Fruit fly (Drosophila melanogaster) whole organism, embryonic: Measurements from ENCODE around the gene CG16789.

ENCODE experiments used
- Atf-2 ChIP-seq: fragments of 200-800 bp; sonication (Bioruptor generic); optimal IDR thresholded peaks from 2 replicates; lab custom pipeline; 2016; ENCODE audit warnings: missing biosample characterization, missing genetic modification characterization
- Atf3 ChIP-seq: fragments of 200-800 bp; sonication (Bioruptor generic); optimal IDR thresholded peaks from 3 replicates; lab custom pipeline; 2016; ENCODE audit warnings: missing biosample characterization, missing genetic modification characterization
- BEAF-32 ChIP-seq: fragments of 200-800 bp; sonication (Bioruptor generic); optimal IDR thresholded peaks from 3 replicates; lab custom pipeline; 2017; ENCODE audit warnings: missing biosample characterization, missing genetic modification characterization, mild to moderate bottlenecking, moderate library complexity, missing genetic modification reagents
- CG10147 ChIP-seq: fragments of 200-800 bp; sonication (Bioruptor generic); optimal IDR thresholded peaks from 2 replicates; lab custom pipeline; 2019; ENCODE audit warnings: missing biosample characterization, mild to moderate bottlenecking, missing genetic modification characterization, moderate library complexity
- CG11398 ChIP-seq: fragments of 200-800 bp; sonication (Bioruptor generic); optimal IDR thresholded peaks from 2 replicates; lab custom pipeline; 2016; ENCODE audit warnings: missing biosample characterization, missing genetic modification characterization
- CG12071 ChIP-seq: fragments of 200-800 bp; sonication (Bioruptor generic); optimal IDR thresholded peaks from 3 replicates; lab custom pipeline; 2018; ENCODE audit warnings: missing biosample characterization, mild to moderate bottlenecking, missing genetic modification characterization
- CG12219 ChIP-seq: fragments of 200-800 bp; sonication (Bioruptor generic); optimal IDR thresholded peaks from 3 replicates; lab custom pipeline; 2018; ENCODE audit warnings: missing biosample characterization, mild to moderate bottlenecking, missing genetic modification characterization
- CG12942 ChIP-seq: fragments of 200-800 bp; sonication (Bioruptor generic); optimal IDR thresholded peaks from 3 replicates; lab custom pipeline; 2016; ENCODE audit warnings: missing biosample characterization, missing genetic modification characterization
- CG14710 ChIP-seq: fragments of 200-800 bp; sonication (Bioruptor generic); optimal IDR thresholded peaks from 3 replicates; lab custom pipeline; 2019; ENCODE audit warnings: missing biosample characterization, mild to moderate bottlenecking, missing genetic modification characterization, moderate library complexity
- CG16863 ChIP-seq: fragments of 200-800 bp; sonication (Bioruptor generic); optimal IDR thresholded peaks from 3 replicates; lab custom pipeline; 2016; ENCODE audit warnings: missing biosample characterization, missing genetic modification characterization
- CG18764 ChIP-seq: fragments of 200-800 bp; sonication (Bioruptor generic); optimal IDR thresholded peaks from 3 replicates; lab custom pipeline; 2016; ENCODE audit warnings: missing biosample characterization, missing genetic modification characterization
- CG30403 ChIP-seq: fragments of 200-800 bp; sonication (Bioruptor generic); optimal IDR thresholded peaks from 3 replicates; lab custom pipeline; 2016; ENCODE audit warnings: missing biosample characterization, missing genetic modification characterization
- CG33557 ChIP-seq: fragments of 200-800 bp; sonication (Bioruptor generic); optimal IDR thresholded peaks from 2 replicates; lab custom pipeline; 2019; ENCODE audit warnings: missing biosample characterization, mild to moderate bottlenecking, missing genetic modification characterization, moderate library complexity
- CG34376 ChIP-seq: fragments of 200-800 bp; sonication (Bioruptor generic); optimal IDR thresholded peaks from 2 replicates; lab custom pipeline; 2018; ENCODE audit warnings: missing biosample characterization, mild to moderate bottlenecking, missing genetic modification characterization
- CG4617 ChIP-seq: fragments of 200-800 bp; sonication (Bioruptor generic); optimal IDR thresholded peaks from 3 replicates; lab custom pipeline; 2016; ENCODE audit warnings: missing biosample characterization, missing genetic modification characterization, borderline replicate concordance
- CG5953 ChIP-seq: fragments of 200-800 bp; sonication (Bioruptor generic); IDR thresholded peaks from 2 replicates; pipeline ENCODE4 v1.3.6; 2022; ENCODE audit warnings: missing biosample characterization, missing genetic modification characterization
- CG6813 ChIP-seq: fragments of 200-800 bp; sonication (Bioruptor generic); optimal IDR thresholded peaks from 2 replicates; lab custom pipeline; 2017; ENCODE audit warnings: missing biosample characterization, missing genetic modification characterization, mild to moderate bottlenecking, moderate library complexity, missing genetic modification reagents
- CG8924 ChIP-seq: fragments of 200-800 bp; optimal IDR thresholded peaks from 3 replicates; lab custom pipeline; 2019; ENCODE audit warnings: missing biosample characterization, mild to moderate bottlenecking, missing genetic modification characterization, moderate library complexity
- CG9817 ChIP-seq: fragments of 200-800 bp; sonication (Bioruptor generic); optimal IDR thresholded peaks from 2 replicates; lab custom pipeline; 2018; ENCODE audit warnings: missing biosample characterization, mild to moderate bottlenecking, missing genetic modification characterization, moderate library complexity
- D19A ChIP-seq: fragments of 200-800 bp; optimal IDR thresholded peaks from 3 replicates; lab custom pipeline; 2019; ENCODE audit warnings: missing biosample characterization, mild to moderate bottlenecking, missing genetic modification characterization, moderate library complexity
- Gsc ChIP-seq: fragments of 200-800 bp; sonication (Bioruptor generic); IDR thresholded peaks from 2 replicates; pipeline ENCODE4 v1.3.6; 2022; ENCODE audit warnings: missing biosample characterization, missing genetic modification characterization
- HHEX ChIP-seq: fragments of 200-800 bp; sonication (Bioruptor generic); optimal IDR thresholded peaks from 3 replicates; lab custom pipeline; 2017; ENCODE audit warnings: missing biosample characterization, mild to moderate bottlenecking, missing genetic modification characterization, missing genetic modification reagents
- Hmr ChIP-seq: fragments of 200-800 bp; sonication (Bioruptor generic); optimal IDR thresholded peaks from 3 replicates; lab custom pipeline; 2017; ENCODE audit warnings: mild to moderate bottlenecking, missing biosample characterization, missing genetic modification reagents, missing genetic modification characterization
- Hsf ChIP-seq: fragments of 200-800 bp; sonication (Bioruptor generic); optimal IDR thresholded peaks from 3 replicates; lab custom pipeline; 2016; ENCODE audit warnings: missing biosample characterization, missing genetic modification characterization
- Usf ChIP-seq: fragments of 200-800 bp; sonication (Bioruptor generic); optimal IDR thresholded peaks from 2 replicates; lab custom pipeline; 2017; ENCODE audit warnings: missing genotype, missing biosample characterization, missing genetic modification characterization
- Vsx1 ChIP-seq: fragments of 200-800 bp; sonication (Bioruptor generic); optimal IDR thresholded peaks from 2 replicates; lab custom pipeline; 2017; ENCODE audit warnings: missing biosample characterization, mild to moderate bottlenecking, missing genetic modification characterization, missing genetic modification reagents
- al ChIP-seq: fragments of 200-800 bp; sonication (Bioruptor generic); IDR thresholded peaks from 2 replicates; pipeline ENCODE4 v1.3.6; 2022; ENCODE audit warnings: missing biosample characterization, missing genetic modification characterization
- aop ChIP-seq: fragments of 200-800 bp; sonication (Bioruptor generic); IDR thresholded peaks from 2 replicates; pipeline ENCODE4 v1.3.6; 2022; ENCODE audit warnings: missing biosample characterization, missing genetic modification characterization
- ara ChIP-seq: fragments of 200-800 bp; sonication (Bioruptor generic); IDR thresholded peaks from 2 replicates; pipeline ENCODE4 v1.3.6; 2022; ENCODE audit warnings: missing biosample characterization, missing genetic modification characterization
- bab2 ChIP-seq: fragments of 200-800 bp; sonication (Bioruptor generic); optimal IDR thresholded peaks from 2 replicates; lab custom pipeline; 2016; ENCODE audit warnings: missing biosample characterization, missing genetic modification characterization
- dysf ChIP-seq: fragments of 200-800 bp; sonication (Bioruptor generic); IDR thresholded peaks from 3 replicates; pipeline ENCODE4 v1.3.6; 2022; ENCODE audit warnings: missing biosample characterization, missing genetic modification characterization
- eve ChIP-seq, 2 experiments: fragments of >200 bp; optimal IDR thresholded peaks; 2 replicates each; lab custom pipeline; 2017; ENCODE audit warnings: missing biosample characterization in 2 of 2, missing genetic modification characterization in 2 of 2
- gcm ChIP-seq: fragments of 200-800 bp; sonication (Bioruptor generic); optimal IDR thresholded peaks from 2 replicates; lab custom pipeline; 2019; ENCODE audit warnings: missing biosample characterization, mild to moderate bottlenecking, missing genetic modification characterization, moderate library complexity
- gfzf ChIP-seq: fragments of 200-800 bp; sonication (Bioruptor generic); optimal IDR thresholded peaks from 2 replicates; lab custom pipeline; 2016; ENCODE audit warnings: missing biosample characterization, mild to moderate bottlenecking, missing genetic modification characterization, moderate library complexity
- hkb ChIP-seq, 2 experiments: fragments of 200-800 bp in 1 of 2; fragments of >200 bp in 1 of 2; sonication (Bioruptor generic) in 1 of 2; IDR thresholded peaks in 1 of 2; optimal IDR thresholded peaks in 1 of 2; 2 replicates each; pipeline versions ENCODE4 v1.3.6 to Lab custom; 2017 to 2022; ENCODE audit warnings: missing biosample characterization in 1 of 2, missing genetic modification characterization in 1 of 2
- insv ChIP-seq, 2 experiments: fragments of 200-800 bp; sonication (Bioruptor generic); optimal IDR thresholded peaks; 3 replicates each; lab custom pipeline; 2016 to 2018; ENCODE audit warnings: missing biosample characterization in 2 of 2, missing genetic modification characterization in 2 of 2
- jumu ChIP-seq: fragments of 200-800 bp; sonication (Bioruptor generic); optimal IDR thresholded peaks from 3 replicates; lab custom pipeline; 2016; ENCODE audit warnings: missing biosample characterization, missing genetic modification characterization
- kay ChIP-seq: fragments of 200-800 bp; sonication (Bioruptor generic); optimal IDR thresholded peaks from 2 replicates; lab custom pipeline; 2016; ENCODE audit warnings: missing biosample characterization, missing genetic modification characterization
- kni ChIP-seq: fragments of 200-800 bp; sonication (Bioruptor generic); optimal IDR thresholded peaks from 3 replicates; lab custom pipeline; 2017; ENCODE audit warnings: mild to moderate bottlenecking, missing biosample characterization, missing genetic modification reagents, missing genetic modification characterization
- lmd ChIP-seq: fragments of 200-800 bp; sonication (Bioruptor generic); IDR thresholded peaks from 2 replicates; pipeline ENCODE4 v1.3.6; 2022; ENCODE audit warnings: missing biosample characterization, missing genetic modification characterization
- onecut ChIP-seq: fragments of 200-800 bp; sonication (Bioruptor generic); IDR thresholded peaks from 2 replicates; pipeline ENCODE4 v1.3.6; 2022; ENCODE audit warnings: missing biosample characterization, missing genetic modification characterization
- row ChIP-seq: fragments of 200-800 bp; sonication (Bioruptor generic); IDR thresholded peaks from 3 replicates; pipeline ENCODE4 v1.3.6; 2022; ENCODE audit warnings: missing biosample characterization, missing genetic modification characterization
- run ChIP-seq: fragments of 200-800 bp; sonication (Bioruptor generic); optimal IDR thresholded peaks from 3 replicates; lab custom pipeline; 2018; ENCODE audit warnings: missing biosample characterization, mild to moderate bottlenecking, missing genetic modification characterization
- sens ChIP-seq: fragments of 200-800 bp; sonication (Bioruptor generic); peaks from one replicate; lab custom pipeline; 2016; ENCODE audit warnings: missing biosample characterization, missing genetic modification characterization
- sob ChIP-seq: fragments of 200-800 bp; sonication (Bioruptor generic); IDR thresholded peaks from 2 replicates; pipeline ENCODE4 v1.3.6; 2022; ENCODE audit warnings: missing biosample characterization, missing genetic modification characterization
- sqz ChIP-seq: fragments of 200-800 bp; sonication (Bioruptor generic); optimal IDR thresholded peaks from 3 replicates; lab custom pipeline; 2018; ENCODE audit warnings: missing biosample characterization, mild to moderate bottlenecking, missing genetic modification characterization
- sug ChIP-seq: fragments of 200-800 bp; optimal IDR thresholded peaks from 2 replicates; lab custom pipeline; 2019; ENCODE audit warnings: missing biosample characterization, mild to moderate bottlenecking, missing genetic modification characterization, moderate library complexity
- ttk ChIP-seq: fragments of 200-800 bp; sonication (Bioruptor generic); IDR thresholded peaks from 2 replicates; pipeline ENCODE4 v2.1.2; 2022; ENCODE audit warnings: missing biosample characterization, missing genetic modification characterization
- unpg ChIP-seq: fragments of 200-800 bp; sonication (Bioruptor generic); optimal IDR thresholded peaks from 3 replicates; lab custom pipeline; 2018; ENCODE audit warnings: missing biosample characterization, mild to moderate bottlenecking, missing genetic modification characterization, moderate library complexity
- wor ChIP-seq: fragments of 200-800 bp; sonication (Bioruptor generic); IDR thresholded peaks from 2 replicates; pipeline ENCODE4 v1.3.6; 2022; ENCODE audit warnings: missing biosample characterization, missing genetic modification characterization
- zfh1 ChIP-seq: fragments of 200-800 bp; sonication (Bioruptor generic); IDR thresholded peaks from 3 replicates; pipeline ENCODE4 v1.3.6; 2022; ENCODE audit warnings: missing biosample characterization, missing genetic modification characterization
- zfh2 ChIP-seq: fragments of 200-800 bp; sonication (Bioruptor generic); optimal IDR thresholded peaks from 2 replicates; lab custom pipeline; 2016; ENCODE audit warnings: missing biosample characterization, missing genetic modification characterization

The CG16789 gene

DNA sequence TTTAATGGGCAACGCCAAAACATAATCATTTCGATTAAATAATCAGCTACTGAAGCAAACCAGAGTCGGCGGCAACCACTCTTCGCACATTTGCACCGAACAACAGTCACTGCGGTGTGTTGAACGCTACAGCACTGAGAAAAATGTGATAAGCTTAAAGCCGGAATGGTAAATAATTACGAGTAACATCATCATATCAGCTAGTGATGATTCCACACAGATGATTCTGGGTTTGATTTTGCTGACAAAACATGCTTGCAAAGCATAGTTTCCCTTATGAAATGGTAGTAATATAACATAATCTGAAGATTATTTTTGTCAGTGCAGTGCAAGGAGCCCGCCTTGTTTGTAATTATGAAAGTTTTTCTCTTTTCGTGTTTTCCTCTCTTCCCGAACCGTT lies 32.1 kb downstream of the CG16789 start (continued):
- TF ChIP-seq Hsf: peak; percentile 36
- TF ChIP-seq sens (GFP tag; lab: Kevin White, UChicago): peak; percentile 92
- TF ChIP-seq sob (GFP tag; lab: Robert Waterston, UW): peak; percentile 20; the same call in 1 of the 2 replicates
- TF ChIP-seq CG6813 (GFP tag; lab: Kevin White, UChicago): peak; percentile 28
- peak; percentile 50 for TF ChIP-seq CG12071 (GFP tag; lab: Kevin White, UChicago)
- TF ChIP-seq CG12219 (GFP tag; lab: Kevin White, UChicago): peak; percentile 59
- TF ChIP-seq CG10147: no peak
- TF ChIP-seq Atf3 (GFP tag; lab: Kevin White, UChicago): peak; percentile 51
- no peak for TF ChIP-seq Vsx1 (GFP tag; lab: Kevin White, UChicago)
- peak; percentile 63 for TF ChIP-seq unpg (GFP tag; lab: Kevin White, UChicago)
- peak; percentile 59; the same call in 1 of the 2 replicates for TF ChIP-seq ara (GFP tag; lab: Robert Waterston, UW)
- TF ChIP-seq ttk (GFP tag; lab: Robert Waterston, UW): no peak
- peak; percentile 44; the same call in 1 of the 2 replicates for TF ChIP-seq lmd (GFP tag; lab: Robert Waterston, UW)
- peak; percentile 53 for TF ChIP-seq Atf-2 (GFP tag; lab: Kevin White, UChicago)
- TF ChIP-seq gcm: peak; percentile 45
- TF ChIP-seq gfzf (GFP tag; lab: Kevin White, UChicago): no peak
- TF ChIP-seq CG34376 (GFP tag; lab: Kevin White, UChicago): no peak
- TF ChIP-seq Gsc: no peak
- TF ChIP-seq CG16863 (GFP tag; lab: Kevin White, UChicago): peak; percentile 59
- no peak for TF ChIP-seq aop (GFP tag; lab: Robert Waterston, UW)
- TF ChIP-seq BEAF-32 (GFP tag; lab: Kevin White, UChicago): no peak
- peak; percentile 33; the same call in 1 of the 2 replicates for TF ChIP-seq onecut
- no peak for TF ChIP-seq bab2 (GFP tag; lab: Kevin White, UChicago)
- TF ChIP-seq CG11398 (GFP tag; lab: Kevin White, UChicago): no peak
- peak; percentile 46 for TF ChIP-seq CG8924
- 0 out of 2 replicates have a peak, but pooled peaks have one; percentile 23 for TF ChIP-seq wor
- no peak for TF ChIP-seq CG12942 (GFP tag; lab: Kevin White, UChicago)
- peak; percentile 75 for TF ChIP-seq zfh1 (GFP tag; lab: Robert Waterston, UW)
- peak in 1 of 2 experiments; percentile 85 for TF ChIP-seq eve (GFP tag; optimal IDR thresholded peaks at IDR 0.05; lab: Kevin White, UChicago)
- TF ChIP-seq CG33557 (GFP tag; lab: Kevin White, UChicago): peak; percentile 51
- peak; percentile 50 for TF ChIP-seq jumu
- no peak for TF ChIP-seq kni (GFP tag; lab: Kevin White, UChicago)
- TF ChIP-seq CG30403 (GFP tag; lab: Kevin White, UChicago): peak; percentile 44
- TF ChIP-seq dysf (GFP tag; lab: Robert Waterston, UW): peak; percentile 55; the same call in 1 of the 3 replicates
- no peak for TF ChIP-seq Usf (GFP tag; lab: Kevin White, UChicago)
- TF ChIP-seq run: no peak
- TF ChIP-seq D19A: peak; percentile 54

DNA sequence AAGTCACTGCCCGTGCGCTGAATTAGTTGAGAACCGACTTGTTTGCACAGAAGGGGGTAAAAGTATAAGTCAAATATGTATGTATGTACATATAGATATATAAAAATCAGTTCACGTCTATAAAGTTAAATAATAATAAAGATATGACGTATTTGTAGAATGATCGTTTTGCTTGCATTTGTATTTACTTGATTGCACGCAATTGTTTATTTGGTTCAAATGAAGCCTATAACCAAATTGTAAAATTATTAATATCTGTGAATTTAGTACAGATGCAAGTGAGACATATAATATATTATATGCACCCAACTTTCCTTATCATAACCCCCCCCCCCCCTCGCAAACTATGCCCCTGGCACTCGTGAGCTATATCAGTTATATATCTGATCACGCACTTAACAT lies 34.6 kb downstream of the CG16789 start:
- TF ChIP-seq sug (tag; lab: Kevin White, UChicago) (peak; percentile 57), CG18764 (no peak), CG14710 (peak; percentile 19), HHEX (peak; percentile 55), insv (GFP tag; optimal IDR thresholded peaks at IDR 0.05; lab: Kevin White, UChicago) (no peak), row (0 out of 3 replicates have a peak, but pooled peaks have one; percentile 14), Hmr (peak; percentile 65), zfh2 (no peak), al (GFP tag; lab: Robert Waterston, UW) (peak; percentile 52; the same call in 1 of the 2 replicates), CG4617 (GFP tag; lab: Kevin White, UChicago) (no peak), CG5953 (no peak), hkb (optimal IDR thresholded peaks at IDR 0.05; lab: Kevin White, UChicago) (no peak), hkb (GFP tag; IDR thresholded peaks at IDR 0.05; lab: Robert Waterston, UW) (peak; percentile 59), CG9817 (tag; lab: Kevin White, UChicago) (no peak), sqz (peak; percentile 27), kay (GFP tag; lab: Kevin White, UChicago) (peak; percentile 43)
